Fruit fly (Drosophila melanogaster) whole organism, pupa: ENCODE data around the gene Scsalpha1.

ENCODE experiments used
- CG12605 ChIP-seq: fragments of 200-800 bp; sonication (Bioruptor generic); IDR thresholded peaks from 2 replicates; pipeline ENCODE4 v1.3.6; 2022; ENCODE audit warnings: missing biosample characterization, missing genetic modification characterization
- CG4496 ChIP-seq: fragments of 200-800 bp; sonication (Bioruptor generic); IDR thresholded peaks from 3 replicates; pipeline ENCODE4 v1.3.6; 2022; ENCODE audit warnings: missing biosample characterization, missing genetic modification characterization
- CG8301 ChIP-seq: fragments of 200-800 bp; sonication (Bioruptor generic); optimal IDR thresholded peaks from 2 replicates; lab custom pipeline; 2018; ENCODE audit warnings: missing biosample characterization, mild to moderate bottlenecking, missing genetic modification characterization
- EcR ChIP-seq: fragments of 200-800 bp; sonication (Bioruptor generic); optimal IDR thresholded peaks from 3 replicates; lab custom pipeline; 2019; ENCODE audit warnings: missing biosample characterization, missing genetic modification characterization, mild to moderate bottlenecking, moderate library complexity, missing genetic modification reagents
- Pif1A ChIP-seq: fragments of 200-800 bp; sonication (Bioruptor generic); optimal IDR thresholded peaks from 3 replicates; lab custom pipeline; 2016; ENCODE audit warnings: missing biosample characterization, missing genetic modification characterization
- Snoo ChIP-seq: fragments of 200-800 bp; sonication (Bioruptor generic); optimal IDR thresholded peaks from 3 replicates; lab custom pipeline; 2017; ENCODE audit warnings: missing biosample characterization, mild to moderate bottlenecking, missing genetic modification characterization, inconsistent platforms

dm6 chr3L:3862504-3863380 lies 48.7 kb downstream of the Scsalpha1 start:
- TF ChIP-seq CG8301 (tag; lab: Kevin White, UChicago), result peak; percentile 2
- TF ChIP-seq Pif1A (GFP tag; lab: Kevin White, UChicago), result no peak
- no peak for TF ChIP-seq CG4496 (GFP tag; lab: Robert Waterston, UW)
- TF ChIP-seq CG12605 (GFP tag; lab: Robert Waterston, UW), result no peak
- TF ChIP-seq Snoo (tag; lab: Kevin White, UChicago), result no peak
- no peak for TF ChIP-seq EcR (GFP tag; lab: Kevin White, UChicago)
